Comparison of ENCODE assay signal across 1 fruit fly cellular context in the genomic region with DNA sequence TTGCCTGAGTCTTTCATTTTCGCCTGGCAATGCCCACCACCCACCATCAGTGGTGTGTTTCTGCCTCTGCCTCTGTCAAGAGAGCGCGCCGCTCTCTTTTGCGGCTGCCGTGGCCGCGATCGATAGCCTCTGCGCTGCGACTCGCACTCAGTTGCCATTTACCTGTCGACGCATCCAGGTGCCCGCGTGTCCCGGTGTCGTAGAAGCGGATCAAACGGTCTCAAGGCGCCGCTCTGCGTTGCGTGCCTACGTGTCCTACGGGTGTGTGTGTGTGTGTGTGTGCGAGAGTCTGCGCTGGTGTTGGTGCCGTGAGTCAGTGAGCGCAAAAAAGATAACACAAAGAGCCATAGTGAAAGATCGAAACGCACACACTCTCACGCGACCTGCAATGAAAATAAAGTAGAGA.
TF ChIP-seq lines count a peak whose summit lies in the region.

A gene (plus strand): TSS at position 148 of the 406 bp plus-strand sequence.

TF ChIP-seq in whole organism, embryonic, 481 proteins besides CTCF, POLR2A, EP300 and RAD21 (continued from another document):
- TF ChIP-seq CG8290 (GFP tag; optimal IDR thresholded peaks at IDR 0.05; lab: Kevin White, UChicago) (no peak), CG8290 (tag; optimal IDR thresholded peaks at IDR 0.05; lab: Kevin White, UChicago) (no peak), dm (GFP tag; optimal IDR thresholded peaks at IDR 0.05; lab: Kevin White, UChicago) (no peak), Scr (GFP tag; IDR thresholded peaks at IDR 0.05; lab: Robert Waterston, UW; ENCODE audit: partially characterized antibody) (no peak), Hsf (GFP tag; optimal IDR thresholded peaks at IDR 0.05; lab: Kevin White, UChicago) (no peak), CG11560 (tag; IDR thresholded peaks at IDR 0.05; lab: Robert Waterston, UW) (no peak), CG17912 (GFP tag; optimal IDR thresholded peaks at IDR 0.05; lab: Kevin White, UChicago) (no peak), CG6175 (GFP tag; IDR thresholded peaks at IDR 0.05; lab: Robert Waterston, UW) (peak; percentile 49; the same call in 1 of the 3 replicates), Mad (GFP tag; optimal IDR thresholded peaks at IDR 0.05; lab: Kevin White, UChicago) (no peak), Lim3 (GFP tag; IDR thresholded peaks at IDR 0.05; lab: Robert Waterston, UW) (no peak), BEAF-32 (GFP tag; optimal IDR thresholded peaks at IDR 0.05; lab: Kevin White, UChicago) (no peak), nerfin-1 (tag; optimal IDR thresholded peaks at IDR 0.05; lab: Kevin White, UChicago) (no peak), CG8388 (GFP tag; optimal IDR thresholded peaks at IDR 0.05; lab: Kevin White, UChicago) (no peak), CG18599 (GFP tag; optimal IDR thresholded peaks at IDR 0.05; lab: Kevin White, UChicago) (no peak), prd (optimal IDR thresholded peaks at IDR 0.05; lab: Kevin White, UChicago) (no peak), prd (GFP tag; IDR thresholded peaks at IDR 0.05; lab: Robert Waterston, UW) (no peak; the same call in 2 of the 3 replicates), ham (GFP tag; IDR thresholded peaks at IDR 0.05; lab: Robert Waterston, UW) (no peak), CG4328 (GFP tag; optimal IDR thresholded peaks at IDR 0.05; lab: Kevin White, UChicago) (no peak), CG3838 (GFP tag; optimal IDR thresholded peaks at IDR 0.05; lab: Kevin White, UChicago) (no peak), emc (GFP tag; optimal IDR thresholded peaks at IDR 0.05; lab: Kevin White, UChicago) (no peak), slp2 (GFP tag; optimal IDR thresholded peaks at IDR 0.05; lab: Kevin White, UChicago) (no peak), yki (optimal IDR thresholded peaks at IDR 0.05; lab: Kevin White, UChicago) (peak; percentile 37), gce (GFP tag; IDR thresholded peaks at IDR 0.05; lab: Robert Waterston, UW) (peak; percentile 51; the same call in 1 of the 3 replicates), CG15696 (tag; optimal IDR thresholded peaks at IDR 0.05; lab: Kevin White, UChicago) (no peak), CG4617 (GFP tag; optimal IDR thresholded peaks at IDR 0.05; lab: Kevin White, UChicago; ENCODE audit: borderline replicate concordance) (no peak), lbe (GFP tag; optimal IDR thresholded peaks at IDR 0.05; lab: Kevin White, UChicago) (peak; percentile 17), gem (tag; optimal IDR thresholded peaks at IDR 0.05; lab: Kevin White, UChicago) (no peak), Ptx1 (GFP tag; IDR thresholded peaks at IDR 0.05; lab: Robert Waterston, UW) (no peak), tup (GFP tag; optimal IDR thresholded peaks at IDR 0.05; lab: Kevin White, UChicago) (no peak), Elba2 (GFP tag; optimal IDR thresholded peaks at IDR 0.05; lab: Kevin White, UChicago) (no peak), CG4820 (GFP tag; optimal IDR thresholded peaks at IDR 0.05; lab: Kevin White, UChicago) (no peak), CG3065 (GFP tag; optimal IDR thresholded peaks at IDR 0.05; lab: Kevin White, UChicago) (no peak), CG32772 (GFP tag; IDR thresholded peaks at IDR 0.05; lab: Robert Waterston, UW) (no peak), ind (GFP tag; optimal IDR thresholded peaks at IDR 0.05; lab: Kevin White, UChicago) (no peak), CG7928 (GFP tag; optimal IDR thresholded peaks at IDR 0.05; lab: Kevin White, UChicago) (no peak), Med (GFP tag; lab: Kevin White, UChicago) (peak; percentile 77), bcd (GFP tag; optimal IDR thresholded peaks at IDR 0.05; lab: Kevin White, UChicago) (no peak), disco-r (GFP tag; optimal IDR thresholded peaks at IDR 0.05; lab: Kevin White, UChicago) (no peak), fd96Cb (tag; optimal IDR thresholded peaks at IDR 0.05; lab: Kevin White, UChicago) (no peak), bowl (GFP tag; IDR thresholded peaks at IDR 0.05; lab: Robert Waterston, UW) (no peak), CG12769 (tag; optimal IDR thresholded peaks at IDR 0.05; lab: Kevin White, UChicago) (peak; percentile 62), MESR4 (GFP tag; optimal IDR thresholded peaks at IDR 0.05; lab: Kevin White, UChicago) (no peak), CG9727 (GFP tag; optimal IDR thresholded peaks at IDR 0.05; lab: Kevin White, UChicago) (no peak), CG2875 (GFP tag; optimal IDR thresholded peaks at IDR 0.05; lab: Kevin White, UChicago) (no peak), CG6254 (GFP tag; optimal IDR thresholded peaks at IDR 0.05; lab: Kevin White, UChicago) (no peak), ab (GFP tag; optimal IDR thresholded peaks at IDR 0.05; lab: Kevin White, UChicago) (no peak), CG16815 (GFP tag; optimal IDR thresholded peaks at IDR 0.05; lab: Kevin White, UChicago) (no peak), btn (GFP tag; optimal IDR thresholded peaks at IDR 0.05; lab: Kevin White, UChicago) (no peak), gfzf (GFP tag; optimal IDR thresholded peaks at IDR 0.05; lab: Kevin White, UChicago) (no peak), CG15011 (GFP tag; optimal IDR thresholded peaks at IDR 0.05; lab: Kevin White, UChicago) (no peak), CG1233 (GFP tag; optimal IDR thresholded peaks at IDR 0.05; lab: Kevin White, UChicago) (no peak), pros (GFP tag; optimal IDR thresholded peaks at IDR 0.05; lab: Kevin White, UChicago) (peak; percentile 84), stc (GFP tag; IDR thresholded peaks at IDR 0.05; lab: Robert Waterston, UW) (no peak), HLHmδ (GFP tag; optimal IDR thresholded peaks at IDR 0.05; lab: Kevin White, UChicago) (peak; percentile 84), lov (optimal IDR thresholded peaks at IDR 0.05; lab: Kevin White, UChicago) (no peak), lov (GFP tag; IDR thresholded peaks at IDR 0.05; lab: Robert Waterston, UW) (peak; percentile 52; the same call in 1 of the 3 replicates), Hand (GFP tag; optimal IDR thresholded peaks at IDR 0.05; lab: Kevin White, UChicago) (no peak), mld (GFP tag; IDR thresholded peaks at IDR 0.05; lab: Robert Waterston, UW; ENCODE audit: partially characterized antibody) (no peak), CG10431 (GFP tag; optimal IDR thresholded peaks at IDR 0.05; lab: Kevin White, UChicago) (no peak), grau (tag; optimal IDR thresholded peaks at IDR 0.05; lab: Kevin White, UChicago) (no peak), Dip2 (GFP tag; IDR thresholded peaks at IDR 0.05; lab: Robert Waterston, UW) (no peak), CG11247 (GFP tag; IDR thresholded peaks at IDR 0.05; lab: Robert Waterston, UW) (peak; percentile 83), zf30C (GFP tag; optimal IDR thresholded peaks at IDR 0.05; lab: Kevin White, UChicago) (no peak), chinmo (GFP tag; IDR thresholded peaks at IDR 0.05; lab: Robert Waterston, UW; ENCODE audit: partially characterized antibody) (0 out of 4 replicates have a peak, but pooled peaks have one; percentile 56), CG17385 (GFP tag; optimal IDR thresholded peaks at IDR 0.05; lab: Kevin White, UChicago) (no peak), Hr3 (GFP tag; optimal IDR thresholded peaks at IDR 0.05; lab: Kevin White, UChicago) (no peak), Blimp-1 (GFP tag; optimal IDR thresholded peaks at IDR 0.05; lab: Kevin White, UChicago) (no peak), ap (GFP tag; IDR thresholded peaks at IDR 0.05; lab: Robert Waterston, UW) (no peak), abd-A (tag; optimal IDR thresholded peaks at IDR 0.05; lab: Kevin White, UChicago) (peak; percentile 8), NC2β (GFP tag; optimal IDR thresholded peaks at IDR 0.05; lab: Kevin White, UChicago) (peak; percentile 17), CG9932 (GFP tag; IDR thresholded peaks at IDR 0.05; lab: Robert Waterston, UW) (no peak), YL-1 (GFP tag; optimal IDR thresholded peaks at IDR 0.05; lab: Kevin White, UChicago) (no peak), tx (GFP tag; optimal IDR thresholded peaks at IDR 0.05; lab: Kevin White, UChicago) (no peak), gsb-n (tag; optimal IDR thresholded peaks at IDR 0.05; lab: Kevin White, UChicago) (no peak), ato (GFP tag; IDR thresholded peaks at IDR 0.05; lab: Robert Waterston, UW; ENCODE audit: partially characterized antibody) (0 out of 2 replicates have a peak, but pooled peaks have one; percentile 51), stwl (tag; optimal IDR thresholded peaks at IDR 0.05; lab: Kevin White, UChicago) (no peak), insv (GFP tag; optimal IDR thresholded peaks at IDR 0.05; lab: Kevin White, UChicago) (no peak), trem (tag; optimal IDR thresholded peaks at IDR 0.05; lab: Kevin White, UChicago) (no peak), maf-S (GFP tag; optimal IDR thresholded peaks at IDR 0.05; lab: Kevin White, UChicago) (no peak), Awh (GFP tag; IDR thresholded peaks at IDR 0.05; lab: Robert Waterston, UW) (0 out of 2 replicates have a peak, but pooled peaks have one; percentile 27), Taf1 (GFP tag; IDR thresholded peaks at IDR 0.05; lab: Robert Waterston, UW) (no peak), Jarid2 (GFP tag; optimal IDR thresholded peaks at IDR 0.05; lab: Kevin White, UChicago) (peak; percentile 93), ase (GFP tag; IDR thresholded peaks at IDR 0.05; lab: Robert Waterston, UW) (no peak), Bdp1 (GFP tag; optimal IDR thresholded peaks at IDR 0.05; lab: Kevin White, UChicago) (no peak), Usf (GFP tag; optimal IDR thresholded peaks at IDR 0.05; lab: Kevin White, UChicago) (no peak), E2f2 (GFP tag; IDR thresholded peaks at IDR 0.05; lab: Robert Waterston, UW) (no peak), H2.0 (GFP tag; IDR thresholded peaks at IDR 0.05; lab: Robert Waterston, UW) (0 out of 2 replicates have a peak, but pooled peaks have one; percentile 7), CG15514 (GFP tag; optimal IDR thresholded peaks at IDR 0.05; lab: Kevin White, UChicago) (no peak), CG7271 (tag; optimal IDR thresholded peaks at IDR 0.05; lab: Kevin White, UChicago) (no peak), knrl (GFP tag; IDR thresholded peaks at IDR 0.05; lab: Robert Waterston, UW; ENCODE audit: partially characterized antibody) (peak; percentile 35; the same call in 1 of the 3 replicates), CG14441 (GFP tag; IDR thresholded peaks at IDR 0.05; lab: Robert Waterston, UW) (no peak), Lhr (GFP tag; optimal IDR thresholded peaks at IDR 0.05; lab: Kevin White, UChicago) (no peak), unpg (GFP tag; optimal IDR thresholded peaks at IDR 0.05; lab: Kevin White, UChicago) (no peak), Mrtf (GFP tag; IDR thresholded peaks at IDR 0.05; lab: Robert Waterston, UW) (no peak), CG18764 (GFP tag; optimal IDR thresholded peaks at IDR 0.05; lab: Kevin White, UChicago) (no peak), sd (tag; optimal IDR thresholded peaks at IDR 0.05; lab: Kevin White, UChicago) (peak; percentile 67), CG7745 (tag; optimal IDR thresholded peaks at IDR 0.05; lab: Kevin White, UChicago) (no peak), CG8281 (tag; optimal IDR thresholded peaks at IDR 0.05; lab: Kevin White, UChicago) (no peak), CG3847 (GFP tag; IDR thresholded peaks at IDR 0.05; lab: Robert Waterston, UW) (no peak), Kr (GFP tag; optimal IDR thresholded peaks at IDR 0.05; lab: Kevin White, UChicago) (no peak), eve (GFP tag; optimal IDR thresholded peaks at IDR 0.05; lab: Kevin White, UChicago) (no peak), Gug (GFP tag; IDR thresholded peaks at IDR 0.05; lab: Robert Waterston, UW) (0 out of 4 replicates have a peak, but pooled peaks have one; percentile 10), CG14710 (tag; optimal IDR thresholded peaks at IDR 0.05; lab: Kevin White, UChicago) (no peak), pan (optimal IDR thresholded peaks at IDR 0.05; lab: Kevin White, UChicago) (no peak), pan (GFP tag; optimal IDR thresholded peaks at IDR 0.05 in 1 of 2, IDR thresholded peaks at IDR 0.05 in 1 of 2) (no peak), z (GFP tag; IDR thresholded peaks at IDR 0.05; lab: Robert Waterston, UW) (peak; percentile 93), CG42726 (GFP tag; IDR thresholded peaks at IDR 0.05; lab: Robert Waterston, UW; ENCODE audit: partially characterized antibody) (peak; percentile 64; the same call in 1 of the 2 replicates), ssp (GFP tag; IDR thresholded peaks at IDR 0.05; lab: Robert Waterston, UW) (no peak), Nf-YA (GFP tag; IDR thresholded peaks at IDR 0.05; lab: Robert Waterston, UW) (no peak), br (optimal IDR thresholded peaks at IDR 0.05; lab: Kevin White, UChicago) (no peak), Ada2b (GFP tag; IDR thresholded peaks at IDR 0.05; lab: Robert Waterston, UW) (no peak), CG12659 (GFP tag; optimal IDR thresholded peaks at IDR 0.05; lab: Kevin White, UChicago) (no peak), GATAe (GFP tag; conservative IDR thresholded peaks at IDR 0.05; lab: Robert Waterston, UW) (no peak), chm (GFP tag; IDR thresholded peaks at IDR 0.05; lab: Robert Waterston, UW) (peak; percentile 75), gcm (GFP tag; optimal IDR thresholded peaks at IDR 0.05; lab: Kevin White, UChicago) (peak; percentile 16), Abd-B (GFP tag; optimal IDR thresholded peaks at IDR 0.05; lab: Kevin White, UChicago) (no peak), sr (GFP tag; IDR thresholded peaks at IDR 0.05; lab: Robert Waterston, UW) (peak; percentile 61; the same call in 2 of the 3 replicates), TFAM (GFP tag; optimal IDR thresholded peaks at IDR 0.05; lab: Kevin White, UChicago) (no peak), CG12104 (GFP tag; optimal IDR thresholded peaks at IDR 0.05; lab: Kevin White, UChicago) (no peak)
